Worm (Caenorhabditis elegans): Measurements from ENCODE around the gene T08G5.15.

T08G5.15 gene

DNA sequence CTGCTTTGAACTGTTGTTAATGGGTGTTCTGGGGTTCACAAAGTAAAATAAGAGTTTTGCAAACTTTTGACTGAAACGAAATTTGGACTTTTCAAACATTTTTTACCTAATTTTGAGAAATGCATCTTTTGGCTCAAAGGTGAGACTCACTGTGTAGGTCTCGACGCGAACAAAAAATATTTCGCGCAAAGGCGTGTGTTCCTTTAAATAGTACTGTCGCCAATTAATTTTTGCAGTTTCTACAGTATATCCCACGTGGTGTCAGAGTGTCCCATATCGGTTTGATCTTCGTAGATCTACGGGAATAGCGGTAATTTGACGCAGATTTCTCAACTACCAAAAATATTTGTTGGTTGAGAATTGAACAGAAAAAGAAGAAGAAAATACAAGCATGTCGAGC, 9.3 kb downstream of the T08G5.15 start (continued):
- TF ChIP-seq Y55F3AM.14 (GFP tag; optimal IDR thresholded peaks at IDR 0.05) = no peak

DNA sequence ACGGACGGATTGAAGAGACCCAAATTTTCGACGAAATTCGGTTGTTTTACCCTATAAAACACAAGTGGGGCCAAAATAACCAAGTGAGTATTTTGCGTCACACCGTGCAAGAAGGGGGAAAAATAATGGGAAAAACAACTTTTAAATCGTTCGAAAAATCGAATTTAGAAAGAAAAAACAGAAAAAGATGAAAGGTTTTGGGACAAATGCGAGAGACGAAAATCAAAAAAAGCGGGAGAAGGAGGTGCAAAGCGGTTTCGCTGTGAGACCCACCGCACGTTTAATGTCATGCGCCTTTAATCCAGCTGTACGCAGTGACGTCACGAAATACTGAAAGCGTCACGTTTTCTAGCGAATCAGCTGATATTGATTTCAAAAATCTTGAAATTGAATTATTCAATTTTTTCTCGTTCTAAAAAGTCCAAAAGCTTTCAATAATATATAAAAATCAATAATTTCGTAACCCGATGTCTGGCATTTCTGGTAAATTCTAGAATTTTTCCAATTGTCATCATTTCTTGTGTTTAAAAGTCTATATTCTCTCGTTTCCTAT, 10.9 kb downstream of the T08G5.15 start, which contains the start of the genes ddx-17 and aip-1:
ddx-17 (minus strand) TSS at position 51 of the 553 bp plus-strand sequence.
aip-1 (plus strand) TSS at position 332 of the 553 bp plus-strand sequence.
- TF ChIP-seq Y55F3AM.14 (GFP tag; optimal IDR thresholded peaks at IDR 0.05) (no peak), elt-3 (tag; optimal IDR thresholded peaks at IDR 0.05) (no peak), nhr-6 (tag; optimal IDR thresholded peaks at IDR 0.05) (no peak), aly-2 (tag; optimal IDR thresholded peaks at IDR 0.05) (no peak), unc-55 (GFP tag; optimal IDR thresholded peaks at IDR 0.05) (peak; percentile 88), mdl-1 (tag; optimal IDR thresholded peaks at IDR 0.05) (no peak), ztf-4 (tag; optimal IDR thresholded peaks at IDR 0.05) (peak; percentile 23), R02D3.7 (tag; optimal IDR thresholded peaks at IDR 0.05) (no peak), sma-3 (GFP tag; optimal IDR thresholded peaks at IDR 0.05) (peak; percentile 34), nhr-129 (tag; optimal IDR thresholded peaks at IDR 0.05) (peak; percentile 86), nhr-25 (tag; optimal IDR thresholded peaks at IDR 0.05) (peak; percentile 74), ztf-1 (GFP tag; conservative IDR thresholded peaks at IDR 0.05) (no peak), nhr-11 (tag; optimal IDR thresholded peaks at IDR 0.05) (no peak), ZK546.5 (tag; optimal IDR thresholded peaks at IDR 0.05) (no peak), lin-39 (tag; optimal IDR thresholded peaks at IDR 0.05) (no peak), elt-1 (tag; optimal IDR thresholded peaks at IDR 0.05) (no peak), ztf-11 (tag; optimal IDR thresholded peaks at IDR 0.05) (no peak), nhr-23 (tag; optimal IDR thresholded peaks at IDR 0.05) (no peak), F13H6.1 (tag; optimal IDR thresholded peaks at IDR 0.05) (peak; percentile 55), alr-1 (tag; optimal IDR thresholded peaks at IDR 0.05) (no peak), mab-5 (tag; optimal IDR thresholded peaks at IDR 0.05) (peak; percentile 25), dmd-4 (tag; optimal IDR thresholded peaks at IDR 0.05) (no peak), ama-1 (optimal IDR thresholded peaks at IDR 0.05) (peak; percentile 83), mbf-1 (tag; optimal IDR thresholded peaks at IDR 0.05) (no peak), C34F6.9 (tag; optimal IDR thresholded peaks at IDR 0.05) (peak; percentile 92), nhr-12 (tag; optimal IDR thresholded peaks at IDR 0.05) (no peak), lsy-2 (tag; optimal IDR thresholded peaks at IDR 0.05) (peak; percentile 35 to 87), nhr-77 (tag; optimal IDR thresholded peaks at IDR 0.05) (no peak), crh-2 (tag; optimal IDR thresholded peaks at IDR 0.05) (peak; percentile 88), peb-1 (tag; optimal IDR thresholded peaks at IDR 0.05) (no peak), blmp-1 (tag; optimal IDR thresholded peaks at IDR 0.05; ENCODE audit: insufficient read depth) (peak; percentile 36), lin-11 (tag; optimal IDR thresholded peaks at IDR 0.05) (peak; percentile 58), snpc-4 (tag; optimal IDR thresholded peaks at IDR 0.05) (peak; percentile 59), sem-4 (tag; optimal IDR thresholded peaks at IDR 0.05) (peak; percentile 2), egl-27 (tag; optimal IDR thresholded peaks at IDR 0.05) (no peak), unc-62 (GFP tag; optimal IDR thresholded peaks at IDR 0.05) (no peak), fos-1 (tag; optimal IDR thresholded peaks at IDR 0.05) (peak; percentile 60), sma-9 (GFP tag; optimal IDR thresholded peaks at IDR 0.05) (peak; percentile 67), sma-9 (tag; optimal IDR thresholded peaks at IDR 0.05) (no peak), nhr-237 (tag; optimal IDR thresholded peaks at IDR 0.05) (no peak), lin-13 (GFP tag; optimal IDR thresholded peaks at IDR 0.05) (peak; percentile 33), nhr-10 (tag; optimal IDR thresholded peaks at IDR 0.05) (peak; percentile 23), zag-1 (tag; optimal IDR thresholded peaks at IDR 0.05) (no peak), gmeb-1 (tag; optimal IDR thresholded peaks at IDR 0.05) (peak; percentile 65), ceh-82 (tag; optimal IDR thresholded peaks at IDR 0.05) (no peak), unc-39 (tag; optimal IDR thresholded peaks at IDR 0.05) (no peak), nhr-21 (tag; optimal IDR thresholded peaks at IDR 0.05) (peak; percentile 51), ceh-16 (tag; optimal IDR thresholded peaks at IDR 0.05) (no peak), skn-1 (tag; optimal IDR thresholded peaks at IDR 0.05) (peak; percentile 87)
